Fruit fly (Drosophila melanogaster) whole organism, embryonic: ENCODE data around the gene fry.

Source experiments
- Ada2b ChIP-seq: fragments of 200-800 bp; sonication (Bioruptor generic); IDR thresholded peaks from 2 replicates; pipeline ENCODE4 v1.3.6; 2022; ENCODE audit warnings: missing biosample characterization, missing genetic modification characterization
- Adf1 ChIP-seq: fragments of 200-800 bp; sonication (Bioruptor generic); IDR thresholded peaks from 2 replicates; pipeline ENCODE4 v1.3.6; 2022; ENCODE audit warnings: missing biosample characterization, missing genetic modification characterization
- Bteb2 ChIP-seq: fragments of 200-800 bp; sonication (Bioruptor generic); optimal IDR thresholded peaks from 2 replicates; lab custom pipeline; 2016; ENCODE audit warnings: missing biosample characterization, missing genetic modification characterization
- CG10959 ChIP-seq: fragments of 200-800 bp; sonication (Bioruptor generic); IDR thresholded peaks from 2 replicates; pipeline ENCODE4 v1.3.6; 2022; ENCODE audit warnings: missing biosample characterization, missing genetic modification characterization
- CG11085 ChIP-seq: fragments of 200-800 bp; sonication (Bioruptor generic); IDR thresholded peaks from 2 replicates; pipeline ENCODE4 v1.3.6; 2022; ENCODE audit warnings: missing biosample characterization, missing genetic modification characterization
- CG12071 ChIP-seq: fragments of 200-800 bp; sonication (Bioruptor generic); optimal IDR thresholded peaks from 3 replicates; lab custom pipeline; 2018; ENCODE audit warnings: missing biosample characterization, mild to moderate bottlenecking, missing genetic modification characterization
- CG12769 ChIP-seq: fragments of 200-800 bp; sonication (Bioruptor generic); optimal IDR thresholded peaks from 2 replicates; lab custom pipeline; 2019; ENCODE audit warnings: missing biosample characterization, mild to moderate bottlenecking, missing genetic modification characterization, moderate library complexity
- CG15269 ChIP-seq: fragments of 200-800 bp; sonication (Bioruptor generic); optimal IDR thresholded peaks from 2 replicates; lab custom pipeline; 2018; ENCODE audit warnings: missing biosample characterization, mild to moderate bottlenecking, missing genetic modification characterization, moderate library complexity
- CG15696 ChIP-seq: fragments of 200-800 bp; sonication (Bioruptor generic); optimal IDR thresholded peaks from 2 replicates; lab custom pipeline; 2019; ENCODE audit warnings: missing biosample characterization, mild to moderate bottlenecking, missing genetic modification characterization, moderate library complexity
- CG1647 ChIP-seq: fragments of 200-800 bp; sonication (Bioruptor generic); optimal IDR thresholded peaks from 3 replicates; lab custom pipeline; 2016; ENCODE audit warnings: missing biosample characterization, missing genetic modification characterization
- CG17359 ChIP-seq: fragments of 200-800 bp; sonication (Bioruptor generic); optimal IDR thresholded peaks from 3 replicates; lab custom pipeline; 2018; ENCODE audit warnings: missing biosample characterization, mild to moderate bottlenecking, missing genetic modification characterization, moderate library complexity
- CG17829 ChIP-seq: fragments of 200-800 bp; optimal IDR thresholded peaks from 2 replicates; lab custom pipeline; 2019; ENCODE audit warnings: missing biosample characterization, mild to moderate bottlenecking, missing genetic modification characterization, moderate library complexity
- CG18599 ChIP-seq: fragments of 200-800 bp; sonication (Bioruptor generic); optimal IDR thresholded peaks from 3 replicates; lab custom pipeline; 2017; ENCODE audit warnings: missing biosample characterization, missing genetic modification characterization, mild to moderate bottlenecking, moderate library complexity, missing genetic modification reagents
- CG2199 ChIP-seq: fragments of 200-800 bp; sonication (Bioruptor generic); IDR thresholded peaks from 3 replicates; pipeline ENCODE4 v1.3.6; 2022; ENCODE audit warnings: missing biosample characterization, missing genetic modification characterization
- CG30403 ChIP-seq: fragments of 200-800 bp; sonication (Bioruptor generic); optimal IDR thresholded peaks from 3 replicates; lab custom pipeline; 2016; ENCODE audit warnings: missing biosample characterization, missing genetic modification characterization
- CG30431 ChIP-seq: fragments of 200-800 bp; sonication (Bioruptor generic); optimal IDR thresholded peaks from 2 replicates; lab custom pipeline; 2017; ENCODE audit warnings: missing biosample characterization, missing genetic modification characterization
- CG3065 ChIP-seq: fragments of 200-800 bp; sonication (Bioruptor generic); optimal IDR thresholded peaks from 2 replicates; lab custom pipeline; 2016; ENCODE audit warnings: missing biosample characterization, missing genetic modification characterization
- CG33557 ChIP-seq: fragments of 200-800 bp; sonication (Bioruptor generic); optimal IDR thresholded peaks from 2 replicates; lab custom pipeline; 2019; ENCODE audit warnings: missing biosample characterization, mild to moderate bottlenecking, missing genetic modification characterization, moderate library complexity
- CG34422 ChIP-seq: fragments of 200-800 bp; sonication (Bioruptor generic); IDR thresholded peaks from 3 replicates; pipeline ENCODE4 v1.3.6; 2022; ENCODE audit warnings: missing biosample characterization, missing genetic modification characterization
- CG3847 ChIP-seq: fragments of 200-800 bp; sonication (Bioruptor generic); IDR thresholded peaks from 2 replicates; pipeline ENCODE4 v1.3.6; 2022; ENCODE audit warnings: missing biosample characterization, missing genetic modification characterization
- CG4404 ChIP-seq: fragments of 200-800 bp; sonication (Bioruptor generic); IDR thresholded peaks from 2 replicates; pipeline ENCODE4 v1.3.6; 2022; ENCODE audit warnings: missing biosample characterization, missing genetic modification characterization
- CG4424 ChIP-seq: fragments of 200-800 bp; sonication (Bioruptor generic); optimal IDR thresholded peaks from 3 replicates; lab custom pipeline; 2016; ENCODE audit warnings: missing biosample characterization, missing genetic modification characterization
- CG7839 ChIP-seq: fragments of 200-800 bp; sonication (Bioruptor generic); optimal IDR thresholded peaks from 3 replicates; lab custom pipeline; 2018; ENCODE audit warnings: missing biosample characterization, mild to moderate bottlenecking, missing genetic modification characterization, moderate library complexity
- CG8765 ChIP-seq: fragments of 200-800 bp; sonication (Bioruptor generic); IDR thresholded peaks from 2 replicates; pipeline ENCODE4 v1.3.6; 2022; ENCODE audit warnings: missing biosample characterization, missing genetic modification characterization
- Camta ChIP-seq: fragments of 200-800 bp; sonication (Bioruptor generic); optimal IDR thresholded peaks from 2 replicates; lab custom pipeline; 2016; ENCODE audit warnings: missing biosample characterization, missing genetic modification characterization
- D19B ChIP-seq: fragments of 200-800 bp; sonication (Bioruptor generic); optimal IDR thresholded peaks from 2 replicates; lab custom pipeline; 2017; ENCODE audit warnings: missing biosample characterization, mild to moderate bottlenecking, missing genetic modification characterization
- Dad ChIP-seq: fragments of 200-800 bp; sonication (Bioruptor generic); optimal IDR thresholded peaks from 3 replicates; lab custom pipeline; 2016; ENCODE audit warnings: missing biosample characterization, missing genetic modification characterization
- Dek ChIP-seq: fragments of 200-800 bp; sonication (Bioruptor generic); optimal IDR thresholded peaks from 3 replicates; lab custom pipeline; 2019; ENCODE audit warnings: missing biosample characterization, mild to moderate bottlenecking, missing genetic modification characterization, moderate library complexity
- Fer3 ChIP-seq: fragments of 200-800 bp; sonication (Bioruptor generic); optimal IDR thresholded peaks from 2 replicates; lab custom pipeline; 2018; ENCODE audit warnings: missing biosample characterization, mild to moderate bottlenecking, missing genetic modification characterization, moderate library complexity
- HmgD ChIP-seq: fragments of 200-800 bp; sonication (Bioruptor generic); optimal IDR thresholded peaks from 3 replicates; lab custom pipeline; 2016; ENCODE audit warnings: missing biosample characterization, missing genetic modification characterization
- Hmx ChIP-seq: fragments of 200-800 bp; sonication (Bioruptor generic); optimal IDR thresholded peaks from 2 replicates; lab custom pipeline; 2016; ENCODE audit warnings: missing biosample characterization, missing genetic modification characterization
- MBD-R2 ChIP-seq: fragments of 200-800 bp; sonication (Bioruptor generic); IDR thresholded peaks from 2 replicates; pipeline ENCODE4 v1.3.6; 2022; ENCODE audit warnings: missing biosample characterization, missing genetic modification characterization
- MTF-1 ChIP-seq: fragments of 200-800 bp; sonication (Bioruptor generic); optimal IDR thresholded peaks from 2 replicates; lab custom pipeline; 2018; ENCODE audit warnings: missing biosample characterization, mild to moderate bottlenecking, missing genetic modification characterization, borderline replicate concordance
- NK7.1 ChIP-seq: fragments of 200-800 bp; sonication (Bioruptor generic); optimal IDR thresholded peaks from 3 replicates; lab custom pipeline; 2016; ENCODE audit warnings: missing biosample characterization, missing genetic modification characterization
- Nf-YB ChIP-seq: fragments of 200-800 bp; sonication (Bioruptor generic); optimal IDR thresholded peaks from 3 replicates; lab custom pipeline; 2019; ENCODE audit warnings: missing biosample characterization, mild to moderate bottlenecking, missing genetic modification characterization, moderate library complexity
- Nf-YC ChIP-seq: fragments of 200-800 bp; optimal IDR thresholded peaks from 3 replicates; lab custom pipeline; 2019; ENCODE audit warnings: missing biosample characterization, mild to moderate bottlenecking, missing genetic modification characterization, moderate library complexity
- Oli ChIP-seq: fragments of 200-800 bp; sonication (Bioruptor generic); optimal IDR thresholded peaks from 2 replicates; lab custom pipeline; 2018; ENCODE audit warnings: missing biosample characterization, mild to moderate bottlenecking, missing genetic modification characterization, moderate library complexity
- Poxn ChIP-seq: fragments of 200-800 bp; sonication (Bioruptor generic); IDR thresholded peaks from 2 replicates; pipeline ENCODE4 v1.3.6; 2022; ENCODE audit warnings: missing biosample characterization, missing genetic modification characterization
- Ravus ChIP-seq: fragments of 200-800 bp; sonication (Bioruptor generic); IDR thresholded peaks from 2 replicates; pipeline ENCODE4 v1.3.6; 2022; ENCODE audit warnings: missing biosample characterization, missing genetic modification characterization
- Rfx ChIP-seq: fragments of 200-800 bp; sonication (Bioruptor generic); IDR thresholded peaks from 2 replicates; pipeline ENCODE4 v1.3.6; 2022; ENCODE audit warnings: missing biosample characterization, missing genetic modification characterization
- br ChIP-seq: fragments of >200 bp; optimal IDR thresholded peaks from 2 replicates; lab custom pipeline; 2017
- crol ChIP-seq: fragments of 200-800 bp; sonication (Bioruptor generic); IDR thresholded peaks from 2 replicates; pipeline ENCODE4 v1.3.6; 2022; ENCODE audit warnings: missing biosample characterization, missing genetic modification characterization
- dan ChIP-seq: fragments of 200-800 bp; sonication (Bioruptor generic); IDR thresholded peaks from 2 replicates; pipeline ENCODE4 v1.3.6; 2022; ENCODE audit warnings: missing biosample characterization, missing genetic modification characterization
- ham ChIP-seq: fragments of 200-800 bp; sonication (Bioruptor generic); IDR thresholded peaks from 2 replicates; pipeline ENCODE4 v1.3.6; 2022; ENCODE audit warnings: missing biosample characterization, missing genetic modification characterization
- hkb ChIP-seq, 2 experiments: fragments of 200-800 bp in 1 of 2; fragments of >200 bp in 1 of 2; sonication (Bioruptor generic) in 1 of 2; IDR thresholded peaks in 1 of 2; optimal IDR thresholded peaks in 1 of 2; 2 replicates each; pipeline versions ENCODE4 v1.3.6 to Lab custom; 2017 to 2022; ENCODE audit warnings: missing biosample characterization in 1 of 2, missing genetic modification characterization in 1 of 2
- klu ChIP-seq: fragments of 200-800 bp; sonication (Bioruptor generic); IDR thresholded peaks from 2 replicates; pipeline ENCODE4 v1.3.6; 2022; ENCODE audit warnings: missing biosample characterization, missing genetic modification characterization
- lab ChIP-seq: fragments of 200-800 bp; sonication (Bioruptor generic); optimal IDR thresholded peaks from 3 replicates; lab custom pipeline; 2017; ENCODE audit warnings: missing biosample characterization, missing genetic modification characterization, mild to moderate bottlenecking, moderate library complexity, missing genetic modification reagents
- maf-S ChIP-seq: fragments of 200-800 bp; sonication (Bioruptor generic); optimal IDR thresholded peaks from 2 replicates; lab custom pipeline; 2016; ENCODE audit warnings: missing biosample characterization, missing genetic modification characterization
- unc-4 ChIP-seq: fragments of 200-800 bp; sonication (Bioruptor generic); IDR thresholded peaks from 2 replicates; pipeline ENCODE4 v1.3.6; 2022; ENCODE audit warnings: missing biosample characterization, missing genetic modification characterization; ENCODE audit not compliant: partially characterized antibody
- usp ChIP-seq: fragments of >200 bp; optimal IDR thresholded peaks from 2 replicates; lab custom pipeline; 2017; ENCODE audit warnings: missing biosample characterization, missing genetic modification characterization
- vvl ChIP-seq: fragments of 200-800 bp; sonication (Bioruptor generic); IDR thresholded peaks from 2 replicates; pipeline ENCODE4 v1.3.6; 2022; ENCODE audit warnings: missing biosample characterization, missing genetic modification characterization

Gene fry

dm6 chr3L:9704162-9704748 lies 25.4 kb upstream of the fry start, which contains the start of gene CG16711 (continued):
- no peak for TF ChIP-seq CG7839 (tag; lab: Kevin White, UChicago)
- no peak for TF ChIP-seq CG4404
- no peak for TF ChIP-seq Ada2b (GFP tag; lab: Robert Waterston, UW)
- no peak for TF ChIP-seq Dad (GFP tag; lab: Kevin White, UChicago)
- TF ChIP-seq dan (GFP tag; lab: Robert Waterston, UW): no peak
- TF ChIP-seq lab (GFP tag; lab: Kevin White, UChicago): no peak
- TF ChIP-seq MTF-1: no peak
- TF ChIP-seq CG33557 (GFP tag; lab: Kevin White, UChicago): no peak
- no peak for TF ChIP-seq CG2199 (GFP tag; lab: Robert Waterston, UW)
- no peak for TF ChIP-seq HmgD (GFP tag; lab: Kevin White, UChicago)
- peak; percentile 79 for TF ChIP-seq crol
- no peak for TF ChIP-seq CG4424 (GFP tag; lab: Kevin White, UChicago)
- TF ChIP-seq CG12769 (tag; lab: Kevin White, UChicago): no peak
- TF ChIP-seq Rfx: no peak
- TF ChIP-seq Hmx (GFP tag; lab: Kevin White, UChicago): no peak
- peak; percentile 96 for TF ChIP-seq unc-4 (GFP tag; lab: Robert Waterston, UW)
- TF ChIP-seq CG18599 (GFP tag; lab: Kevin White, UChicago): no peak
- TF ChIP-seq NK7.1 (GFP tag; lab: Kevin White, UChicago): no peak
- TF ChIP-seq Nf-YC: peak; percentile 97
- TF ChIP-seq klu (GFP tag; lab: Robert Waterston, UW): no peak
- peak; percentile 95 for TF ChIP-seq Nf-YB (GFP tag; lab: Kevin White, UChicago)
- TF ChIP-seq CG15696: no peak
- TF ChIP-seq br (lab: Kevin White, UChicago): no peak
- no peak for TF ChIP-seq CG30403 (GFP tag; lab: Kevin White, UChicago)
- no peak for TF ChIP-seq CG30431 (GFP tag; lab: Kevin White, UChicago)
- TF ChIP-seq maf-S (GFP tag; lab: Kevin White, UChicago): no peak
- TF ChIP-seq CG3065: no peak
- TF ChIP-seq CG11085 (GFP tag; lab: Robert Waterston, UW): no peak
- no peak for TF ChIP-seq D19B (GFP tag; lab: Kevin White, UChicago)
- no peak for TF ChIP-seq Poxn
- no peak for TF ChIP-seq ham (GFP tag; lab: Robert Waterston, UW)
- TF ChIP-seq hkb (optimal IDR thresholded peaks at IDR 0.05; lab: Kevin White, UChicago): no peak
- no peak for TF ChIP-seq hkb (GFP tag; IDR thresholded peaks at IDR 0.05; lab: Robert Waterston, UW)
- TF ChIP-seq CG34422 (GFP tag; lab: Robert Waterston, UW): 0 out of 3 replicates have a peak, but pooled peaks have one; percentile 24
- no peak for TF ChIP-seq CG17359 (tag; lab: Kevin White, UChicago)
- TF ChIP-seq CG1647: no peak
- no peak for TF ChIP-seq Camta (GFP tag; lab: Kevin White, UChicago)
- TF ChIP-seq Adf1 (GFP tag; lab: Robert Waterston, UW): no peak; the same call in 1 of the 2 replicates
- no peak for TF ChIP-seq CG8765 (GFP tag; lab: Robert Waterston, UW)
- peak; percentile 71; the same call in 1 of the 2 replicates for TF ChIP-seq MBD-R2
- no peak for TF ChIP-seq usp (GFP tag; lab: Kevin White, UChicago)
- TF ChIP-seq CG12071 (GFP tag; lab: Kevin White, UChicago): no peak
- TF ChIP-seq Bteb2 (GFP tag; lab: Kevin White, UChicago): no peak
- no peak for TF ChIP-seq Dek
- TF ChIP-seq CG15269: no peak
- TF ChIP-seq CG17829 (tag; lab: Kevin White, UChicago): peak; percentile 17
- TF ChIP-seq vvl (GFP tag; lab: Robert Waterston, UW): peak; percentile 30; the same call in 1 of the 2 replicates
- no peak for TF ChIP-seq Fer3 (tag; lab: Kevin White, UChicago)
- no peak for TF ChIP-seq CG10959 (GFP tag; lab: Robert Waterston, UW)
- TF ChIP-seq Oli: no peak
- no peak for TF ChIP-seq CG3847 (GFP tag; lab: Robert Waterston, UW)
- TF ChIP-seq Ravus (GFP tag; lab: Robert Waterston, UW): no peak
